Worm (Caenorhabditis elegans) whole organism, L3 larva: Measurements from ENCODE around the gene lec-12.

Source experiments
- R02D3.7 ChIP-seq: fragments of 150-350 bp; optimal IDR thresholded peaks from 2 replicates; lab custom pipeline; 2014; ENCODE audit warnings: missing biosample characterization, missing genetic modification characterization
- ceh-28 ChIP-seq: fragments of 150-350 bp; optimal IDR thresholded peaks from 2 replicates; lab custom pipeline; 2014; ENCODE audit warnings: missing biosample characterization, missing genetic modification reagents, missing genetic modification characterization
- unc-62 ChIP-seq: fragments of 150-350 bp; sonication (generic microtip); optimal IDR thresholded peaks from 4 replicates; lab custom pipeline; 2014; ENCODE audit warnings: missing biosample characterization, missing genetic modification reagents, missing genetic modification characterization

- peak; percentile 42 for TF ChIP-seq ceh-28 (tag; lab: Kevin White, UChicago)
- TF ChIP-seq unc-62: no peak
- peak; percentile 23 for TF ChIP-seq R02D3.7
These were observed 27.2 kb upstream of the lec-12 start, which contains the start of gene cul-3 for ce11 chrV:176870-177467.
